Worm (Caenorhabditis elegans): ENCODE data around the gene F42G4.2.

DNA sequence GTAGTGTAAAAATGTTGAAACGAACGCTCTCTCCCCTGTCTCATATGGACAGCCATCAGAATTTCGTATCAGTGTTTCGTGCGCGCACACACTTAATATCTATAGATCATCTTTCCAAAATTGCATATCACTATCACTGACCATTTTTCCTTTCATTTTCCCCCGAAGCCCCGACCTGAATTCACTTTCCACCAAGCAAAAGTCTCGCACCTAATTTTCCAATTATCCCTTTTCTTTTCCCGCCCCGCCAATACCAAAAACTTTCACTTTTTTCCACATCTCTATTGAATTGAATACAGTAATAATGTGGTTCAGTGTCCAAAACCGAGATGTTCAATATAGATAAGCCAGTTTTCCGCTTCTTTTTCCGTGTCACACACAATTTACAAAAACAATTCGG, 5.7 kb downstream of the F42G4.2 start:
- TF ChIP-seq cog-1 (tag; optimal IDR thresholded peaks at IDR 0.05) (no peak), flt-1 (GFP tag; IDR thresholded peaks at IDR 0.05) (no peak), klf-2 (GFP tag; conservative IDR thresholded peaks at IDR 0.05) (no peak), T22C8.4 (GFP tag; IDR thresholded peaks at IDR 0.05) (no peak), ztf-23 (GFP tag; IDR thresholded peaks at IDR 0.05) (no peak), med-1 (GFP tag; optimal IDR thresholded peaks at IDR 0.05; ENCODE audit: insufficient read depth) (no peak), tab-1 (GFP tag; IDR thresholded peaks at IDR 0.05) (no peak), ref-1 (GFP tag; conservative IDR thresholded peaks at IDR 0.05) (no peak)
